Worm (Caenorhabditis elegans) whole organism, L4 larva: ENCODE measurements around the gene M117.1.
A peak's percentile ranks its signal among the peaks of the same experiment; 100 is the strongest.

ENCODE experiments used
- Y48G9A.11 ChIP-seq: fragments of 200-800 bp; sonication (Bioruptor generic); IDR thresholded peaks from 2 replicates; pipeline ENCODE4 v1.3.6; 2022; ENCODE audit warnings: missing genetic modification reagents, missing genetic modification characterization, missing compliant biosample characterization
- ZK546.5 ChIP-seq, 2 experiments: sonication (generic microtip); optimal IDR thresholded peaks; 2 replicates each; lab custom pipeline; 2017; ENCODE audit warnings: missing biosample characterization in 2 of 2, missing genetic modification characterization in 2 of 2
- aha-1 ChIP-seq: fragments of 150-350 bp; peaks from one replicate; lab custom pipeline; 2014; ENCODE audit warnings: missing biosample characterization, missing genetic modification characterization
- daf-16 ChIP-seq, 3 experiments: sonication (generic microtip); optimal IDR thresholded peaks; 2 replicates each; lab custom pipeline; 2016 to 2017; ENCODE audit warnings: missing genetic modification characterization in 3 of 3, missing genetic modification reagents in 3 of 3, mild to moderate bottlenecking in 2 of 3, missing compliant biosample characterization in 2 of 3, missing biosample characterization in 1 of 3, moderate library complexity in 1 of 3
- daf-8 ChIP-seq: fragments of 200-800 bp; sonication (Bioruptor generic); IDR thresholded peaks from 2 replicates; pipeline ENCODE4 v1.3.6; 2022; ENCODE audit warnings: missing genetic modification characterization, missing compliant biosample characterization
- dmd-8 ChIP-seq: fragments of 200-800 bp; sonication (Bioruptor generic); IDR thresholded peaks from 2 replicates; pipeline ENCODE4 v1.3.6; 2022; ENCODE audit warnings: missing genetic modification characterization, missing compliant biosample characterization
- dve-1 ChIP-seq: sonication (generic microtip); optimal IDR thresholded peaks from 2 replicates; lab custom pipeline; 2017; ENCODE audit warnings: antibody characterized with exemption, mild to moderate bottlenecking, missing genetic modification characterization, missing compliant biosample characterization; ENCODE audit not compliant: insufficient read depth
- gei-8 ChIP-seq: fragments of 200-800 bp; sonication (Bioruptor generic); optimal IDR thresholded peaks from 2 replicates; lab custom pipeline; 2018; ENCODE audit warnings: mild to moderate bottlenecking, missing genetic modification characterization, missing compliant biosample characterization
- jun-1 ChIP-seq: fragments of 150-350 bp; optimal IDR thresholded peaks from 2 replicates; lab custom pipeline; 2014; ENCODE audit warnings: missing biosample characterization, missing genetic modification reagents, missing genetic modification characterization
- lin-15B ChIP-seq: fragments of 150-350 bp; sonication (generic microtip); optimal IDR thresholded peaks from 3 replicates; lab custom pipeline; 2014; ENCODE audit warnings: missing biosample characterization, missing genetic modification characterization
- nhr-111 ChIP-seq: fragments of 200-800 bp; sonication (Bioruptor generic); optimal IDR thresholded peaks from 2 replicates; lab custom pipeline; 2018; ENCODE audit warnings: mild to moderate bottlenecking, missing genetic modification characterization, missing compliant biosample characterization
- pha-4 ChIP-seq, 2 experiments: fragments of 150-350 bp in 1 of 2; fragments of 200-800 bp in 1 of 2; sonication (Bioruptor generic) in 1 of 2; IDR thresholded peaks in 1 of 2; optimal IDR thresholded peaks in 1 of 2; 2 replicates each; pipeline versions ENCODE4 v1.3.6 to Lab custom; 2014 to 2022; ENCODE audit warnings: missing genetic modification characterization in 2 of 2, missing genetic modification reagents in 2 of 2, missing biosample characterization in 1 of 2, missing compliant biosample characterization in 1 of 2
- set-16 ChIP-seq: fragments of 200-800 bp; sonication (Bioruptor generic); IDR thresholded peaks from 2 replicates; pipeline ENCODE4 v1.3.6; 2022; ENCODE audit warnings: missing genetic modification reagents, missing genetic modification characterization, missing compliant biosample characterization
- unc-62 ChIP-seq, 3 experiments: fragments of 150-350 bp in 1 of 3; sonication (generic microtip); optimal IDR thresholded peaks in 2 of 3; peaks in 1 of 3; 1 replicate in 1 of 3; 2 replicates in 2 of 3; lab custom pipeline; 2014 to 2017; ENCODE audit warnings: missing biosample characterization in 3 of 3, missing genetic modification characterization in 3 of 3, missing genetic modification reagents in 3 of 3, missing genotype in 1 of 3
- zip-11 ChIP-seq: fragments of 200-800 bp; sonication (Bioruptor generic); IDR thresholded peaks from 2 replicates; pipeline ENCODE4 v1.3.6; 2022; ENCODE audit warnings: missing genetic modification characterization, missing compliant biosample characterization

The M117.1 gene

ce11 chrIV:11864226-11864625 is 50.2 kb downstream of the M117.1 start, which contains the start of gene trpa-1:
TSS of gene trpa-1 (plus strand) at chrIV:11864526.
- no peak for TF ChIP-seq daf-16 (GFP tag; optimal IDR thresholded peaks at IDR 0.05; lab: Kevin White, UChicago)
- no peak for TF ChIP-seq daf-16 (tag; optimal IDR thresholded peaks at IDR 0.05; lab: Kevin White, UChicago)

ce11 chrIV:11867652-11868232 is 53.7 kb downstream of the M117.1 start:
- TF ChIP-seq ZK546.5 (tag; optimal IDR thresholded peaks at IDR 0.05; lab: Kevin White, UChicago) (no peak), dmd-8 (GFP tag; lab: Robert Waterston, UW) (0 out of 2 replicates have a peak, but pooled peaks have one; percentile 42), Y48G9A.11 (GFP tag; lab: Robert Waterston, UW) (no peak), set-16 (GFP tag; lab: Robert Waterston, UW) (no peak), pha-4 (GFP tag; IDR thresholded peaks at IDR 0.05; lab: Robert Waterston, UW) (no peak), pha-4 (tag; optimal IDR thresholded peaks at IDR 0.05; lab: Kevin White, UChicago) (no peak)

- TF ChIP-seq lin-15B (tag; lab: Kevin White, UChicago) (no peak), dve-1 (no peak), zip-11 (GFP tag; lab: Robert Waterston, UW) (no peak), gei-8 (GFP tag; lab: Kevin White, UChicago) (no peak), unc-62 (GFP tag; optimal IDR thresholded peaks at IDR 0.05 in 1 of 2; lab: Kevin White, UChicago) (peak in 1 of 2 experiments; percentile 65), unc-62 (tag; optimal IDR thresholded peaks at IDR 0.05; lab: Kevin White, UChicago) (no peak), daf-8 (GFP tag; lab: Robert Waterston, UW) (no peak), aha-1 (tag; lab: Kevin White, UChicago) (peak; percentile 53), jun-1 (tag; lab: Kevin White, UChicago) (no peak), nhr-111 (GFP tag; lab: Kevin White, UChicago) (no peak)
Observed at ce11 chrIV:11868452-11868851, 54.4 kb downstream of the M117.1 start.
